Fruit fly (Drosophila melanogaster): ENCODE results near the gene CG10970.
"Not testable (repeated sequence)": the region's sequence is repeated elsewhere in the genome, so short reads cannot be mapped to it uniquely, and the experiment has no call there.

CG10970 gene

DNA sequence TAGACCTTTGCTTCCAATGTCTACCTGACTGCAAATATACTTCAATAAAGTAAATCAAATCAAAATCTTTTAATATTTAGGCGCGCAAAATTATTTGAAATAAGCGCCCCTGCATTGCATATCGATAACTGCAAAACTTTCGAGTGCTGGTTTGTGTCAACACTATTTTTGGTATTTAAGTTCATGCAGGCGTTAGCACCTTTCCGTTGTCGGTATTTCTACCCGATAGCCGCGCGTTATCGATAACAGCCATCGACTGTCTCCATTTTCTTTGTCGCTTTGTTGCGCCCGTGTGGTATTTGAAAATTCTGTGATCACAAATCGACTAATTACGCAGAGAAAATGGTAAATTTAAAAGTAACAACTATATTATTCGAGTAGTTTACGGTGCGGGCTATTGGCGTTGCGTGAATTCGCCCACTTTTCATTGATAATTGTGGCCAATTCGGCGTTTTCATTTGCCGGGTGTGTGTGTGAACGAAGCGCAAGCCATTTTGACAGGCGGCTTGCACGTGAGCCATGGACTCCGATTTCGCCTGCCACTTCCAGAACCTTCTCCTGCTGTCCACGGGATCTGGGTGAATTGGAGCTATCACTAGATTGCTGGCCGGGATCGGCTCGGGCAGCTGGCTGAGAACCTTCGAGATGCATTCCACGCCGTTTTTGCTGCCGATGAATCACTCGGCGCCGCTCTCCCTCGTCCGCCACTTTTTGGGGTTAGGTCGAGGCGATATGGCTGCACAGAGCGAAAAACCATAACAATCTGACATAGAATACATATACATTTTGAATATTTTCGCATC lies 18.2 kb upstream of the CG10970 start, which contains the start of gene CCT2:
TSS of gene CCT2 (plus strand) at position 260 of the 803 bp plus-strand sequence.
- TF ChIP-seq rgr (GFP tag; optimal IDR thresholded peaks at IDR 0.05) (no peak), Rel (GFP tag; optimal IDR thresholded peaks at IDR 0.05) (no peak), Rel (tag; optimal IDR thresholded peaks at IDR 0.05) (peak; percentile 5), HLH106 (tag; optimal IDR thresholded peaks at IDR 0.05) (peak; percentile 4), jim (GFP tag; optimal IDR thresholded peaks at IDR 0.05) (no peak)

DNA sequence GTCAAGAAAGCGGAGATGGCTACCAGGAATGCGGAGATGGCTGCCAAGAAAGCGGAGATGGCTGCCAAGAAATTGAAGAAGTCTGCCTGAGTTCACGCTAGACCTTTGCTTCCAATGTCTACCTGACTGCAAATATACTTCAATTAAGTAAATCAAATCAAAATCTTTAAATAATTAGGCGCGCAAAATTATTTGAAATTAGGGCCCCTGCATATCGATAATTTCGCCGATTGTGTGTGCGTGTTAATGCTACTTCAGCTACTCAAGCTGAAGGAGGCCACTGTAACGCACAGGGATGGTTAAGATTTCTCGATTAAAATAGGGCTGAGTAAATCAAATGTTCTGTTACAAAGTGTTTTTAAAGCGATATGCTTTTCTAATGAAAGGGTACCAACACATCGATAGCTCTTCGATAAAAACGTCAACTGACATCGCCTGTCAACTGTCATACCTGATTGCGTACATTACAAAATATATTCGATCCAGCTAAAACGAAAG lies 16.8 kb upstream of the CG10970 start, which contains the start of gene CG6999:
TSS of gene CG6999 (plus strand) at position 448 of the 498 bp plus-strand sequence.
- not testable (repeated sequence) for TF ChIP-seq Rel (GFP tag; optimal IDR thresholded peaks at IDR 0.05); Rel (tag; optimal IDR thresholded peaks at IDR 0.05); Mio (GFP tag; optimal IDR thresholded peaks at IDR 0.05); HLH106 (tag; optimal IDR thresholded peaks at IDR 0.05)

DNA sequence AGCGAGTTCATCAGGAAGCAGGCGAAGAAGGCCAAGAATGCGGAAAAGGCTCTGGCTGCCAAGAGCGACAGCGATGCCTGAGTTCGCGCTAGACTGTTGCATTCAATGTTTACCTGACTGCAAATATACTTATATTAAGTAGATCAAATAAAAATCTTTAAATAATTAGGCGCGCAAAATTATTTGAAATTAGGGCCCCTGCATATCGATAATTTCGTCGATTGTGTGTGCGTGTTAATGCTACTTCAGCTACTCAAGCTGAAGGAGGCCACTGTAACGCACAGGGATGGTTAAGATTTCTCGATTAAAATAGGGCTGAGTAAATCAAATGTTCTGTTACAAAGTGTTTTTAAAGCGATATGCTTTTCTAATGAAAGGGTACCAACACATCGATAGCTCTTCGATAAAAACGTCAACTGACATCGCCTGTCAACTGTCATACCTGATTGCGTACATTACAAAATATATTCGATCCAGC lies 15.5 kb upstream of the CG10970 start, which contains the start of gene CG32706:
TSS of gene CG32706 (plus strand) at position 428 of the 478 bp plus-strand sequence.
- TF ChIP-seq foxo (GFP tag; optimal IDR thresholded peaks at IDR 0.05); pan (optimal IDR thresholded peaks at IDR 0.05); tai (GFP tag; optimal IDR thresholded peaks at IDR 0.05): not testable (repeated sequence)

DNA sequence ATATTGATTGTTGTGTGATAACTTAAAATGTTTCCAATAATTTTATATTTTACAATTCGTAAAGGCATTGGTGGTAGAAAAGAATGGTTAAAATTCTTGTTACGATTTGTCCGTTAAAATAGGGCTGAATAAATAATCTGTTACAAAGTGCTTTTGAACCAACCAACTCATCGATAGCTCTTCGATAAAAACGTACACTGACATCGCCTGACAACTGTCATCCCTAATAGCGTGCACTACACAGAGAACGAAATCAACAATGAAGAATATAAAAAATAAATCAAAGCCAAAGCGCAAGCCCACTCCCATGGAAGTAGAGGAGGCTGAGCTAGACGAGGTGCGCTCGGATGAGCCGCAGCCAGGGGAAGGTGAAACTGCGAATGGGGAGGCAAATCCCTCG lies 14.5 kb upstream of the CG10970 start, which contains the start of gene CG32708:
TSS of gene CG32708 (plus strand) at position 207 of the 400 bp plus-strand sequence.
- TF ChIP-seq Vsx2 (GFP tag; optimal IDR thresholded peaks at IDR 0.05; ENCODE audit: partially characterized antibody), result no peak
- no peak for TF ChIP-seq dsf (GFP tag; optimal IDR thresholded peaks at IDR 0.05; ENCODE audit: borderline replicate concordance)
- no peak for TF ChIP-seq Hr78 (GFP tag; optimal IDR thresholded peaks at IDR 0.05)
- TF ChIP-seq br (GFP tag; optimal IDR thresholded peaks at IDR 0.05), result no peak
- TF ChIP-seq CG32264 (GFP tag; optimal IDR thresholded peaks at IDR 0.05), result no peak
- TF ChIP-seq Hr83 (GFP tag; optimal IDR thresholded peaks at IDR 0.05; ENCODE audit: poor library complexity, severe bottlenecking), result no peak
- no peak for TF ChIP-seq Mio (GFP tag; optimal IDR thresholded peaks at IDR 0.05)
- peak; percentile 2 for TF ChIP-seq HLH106 (tag; optimal IDR thresholded peaks at IDR 0.05)

DNA sequence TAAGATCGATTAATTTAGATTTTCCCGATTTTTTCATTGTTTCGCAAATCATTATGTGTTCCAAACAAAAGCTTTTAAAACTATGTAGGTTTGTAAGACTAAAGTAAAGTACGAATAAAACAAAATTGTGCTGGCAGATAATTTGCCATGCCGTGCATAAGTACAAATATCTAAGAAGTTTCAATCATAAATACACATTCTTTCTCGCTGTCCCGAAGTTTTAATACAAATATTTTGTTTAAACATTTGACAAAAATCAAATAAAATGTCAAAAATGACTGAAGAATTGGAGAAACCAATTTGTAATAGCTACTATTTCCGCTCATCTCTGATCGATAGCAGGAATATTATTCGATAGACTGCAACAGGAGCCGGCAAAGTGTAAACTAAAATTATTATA lies 11.4 kb upstream of the CG10970 start, which contains the start of gene APC4:
TSS of gene APC4 (plus strand) at position 332 of the 400 bp plus-strand sequence.
- TF ChIP-seq dsf (GFP tag; optimal IDR thresholded peaks at IDR 0.05; ENCODE audit: borderline replicate concordance) (no peak), foxo (GFP tag; optimal IDR thresholded peaks at IDR 0.05) (peak in 1 of 2 experiments; percentile 40), rgr (GFP tag; optimal IDR thresholded peaks at IDR 0.05) (peak; percentile 32), fru (GFP tag; optimal IDR thresholded peaks at IDR 0.05) (peak; percentile 58), Dif (GFP tag; optimal IDR thresholded peaks at IDR 0.05; ENCODE audit: partially characterized antibody) (no peak), OdsH (GFP tag; optimal IDR thresholded peaks at IDR 0.05) (no peak), woc (GFP tag; optimal IDR thresholded peaks at IDR 0.05) (peak; percentile 82), Dfd (GFP tag; optimal IDR thresholded peaks at IDR 0.05) (no peak), dl (GFP tag; optimal IDR thresholded peaks at IDR 0.05; ENCODE audit: insufficient read depth in 1 of 2, partially characterized antibody in 2 of 2) (no peak), Jra (GFP tag; optimal IDR thresholded peaks at IDR 0.05) (no peak), CrebA (GFP tag; optimal IDR thresholded peaks at IDR 0.05; ENCODE audit: borderline replicate concordance) (no peak), Vsx2 (GFP tag; optimal IDR thresholded peaks at IDR 0.05; ENCODE audit: partially characterized antibody) (no peak), Rel (GFP tag; optimal IDR thresholded peaks at IDR 0.05) (no peak), Rel (tag; optimal IDR thresholded peaks at IDR 0.05) (no peak), Abd-B (GFP tag; optimal IDR thresholded peaks at IDR 0.05) (no peak), dmrt93B (GFP tag; optimal IDR thresholded peaks at IDR 0.05) (no peak), Hr83 (GFP tag; optimal IDR thresholded peaks at IDR 0.05; ENCODE audit: poor library complexity, severe bottlenecking) (no peak), lola (GFP tag; optimal IDR thresholded peaks at IDR 0.05) (no peak), sage (GFP tag; optimal IDR thresholded peaks at IDR 0.05) (no peak), tai (GFP tag; optimal IDR thresholded peaks at IDR 0.05) (no peak), jim (GFP tag; optimal IDR thresholded peaks at IDR 0.05) (no peak), Sp1 (GFP tag; optimal IDR thresholded peaks at IDR 0.05) (peak; percentile 55), h (GFP tag; optimal IDR thresholded peaks at IDR 0.05) (peak; percentile 28), br (GFP tag; optimal IDR thresholded peaks at IDR 0.05) (no peak), Hnf4 (GFP tag; optimal IDR thresholded peaks at IDR 0.05) (no peak), Mio (GFP tag; optimal IDR thresholded peaks at IDR 0.05) (no peak), CG9705 (GFP tag; optimal IDR thresholded peaks at IDR 0.05) (peak; percentile 29), psq (GFP tag; optimal IDR thresholded peaks at IDR 0.05) (peak; percentile 25), CG32264 (GFP tag; optimal IDR thresholded peaks at IDR 0.05) (no peak), Myc (optimal IDR thresholded peaks at IDR 0.05) (peak; percentile 96), GATAd (GFP tag; optimal IDR thresholded peaks at IDR 0.05) (no peak), pan (optimal IDR thresholded peaks at IDR 0.05) (no peak), N (GFP tag; optimal IDR thresholded peaks at IDR 0.05) (no peak), brk (GFP tag; optimal IDR thresholded peaks at IDR 0.05) (no peak), Hr78 (GFP tag; optimal IDR thresholded peaks at IDR 0.05) (no peak), ey (GFP tag; optimal IDR thresholded peaks at IDR 0.05) (peak; percentile 41)
